Fruit fly (Drosophila melanogaster) Kc167 (cell line): ENCODE data around the gene sty.

Source experiments
- Myc ChIP-seq: fragments of >200 bp; optimal IDR thresholded peaks from 2 replicates; lab custom pipeline; 2017; ENCODE audit warnings: missing external identifiers
- Sin3A ChIP-seq: fragments of >200 bp; optimal IDR thresholded peaks from 2 replicates; lab custom pipeline; 2018; ENCODE audit warnings: missing external identifiers
- h ChIP-seq: fragments of >200 bp; optimal IDR thresholded peaks from 3 replicates; lab custom pipeline; 2018; ENCODE audit warnings: missing external identifiers

DNA sequence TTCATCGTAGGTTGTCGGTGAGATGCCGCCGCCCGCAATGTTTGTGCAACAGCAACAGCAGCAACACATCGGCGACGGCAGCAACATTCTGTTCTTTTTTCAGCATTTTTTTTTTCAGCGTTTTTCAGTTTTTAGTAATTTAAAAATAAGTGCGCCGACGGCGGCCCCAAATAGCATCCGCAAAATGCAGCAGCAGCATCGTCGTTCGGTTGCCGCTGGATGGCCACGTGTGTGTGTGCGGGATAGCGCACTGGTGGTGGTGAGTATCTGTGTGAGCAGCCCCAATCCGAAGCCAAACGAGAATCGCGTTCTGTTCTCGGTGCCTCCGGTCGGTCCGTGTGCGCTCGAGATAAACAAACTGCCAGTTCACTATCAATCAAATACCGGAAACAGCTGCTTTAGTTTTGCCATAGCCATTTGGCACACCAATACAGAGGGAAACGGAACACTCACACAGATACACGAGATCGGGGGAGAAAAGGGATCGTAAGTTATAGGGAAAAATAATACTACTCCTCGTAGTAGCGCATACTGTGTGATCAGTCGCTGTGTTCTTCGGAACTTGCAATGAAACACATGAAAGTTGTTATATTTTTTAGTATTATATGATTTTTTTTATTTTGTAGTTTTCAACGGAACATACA is 24.1 kb downstream of the sty start:
- TF ChIP-seq Myc (lab: Kevin White, UChicago) (no peak), h (no peak), Sin3A (lab: Kevin White, UChicago) (no peak)
